Worm (Caenorhabditis elegans) whole organism, L1 larva: ENCODE results near the gene nspa-8.

ENCODE experiments used
- fkh-4 ChIP-seq: sonication (generic microtip); optimal IDR thresholded peaks from 2 replicates; lab custom pipeline; 2016; ENCODE audit warnings: missing compliant biosample characterization, missing genetic modification characterization, borderline replicate concordance

nspa-8 gene

DNA sequence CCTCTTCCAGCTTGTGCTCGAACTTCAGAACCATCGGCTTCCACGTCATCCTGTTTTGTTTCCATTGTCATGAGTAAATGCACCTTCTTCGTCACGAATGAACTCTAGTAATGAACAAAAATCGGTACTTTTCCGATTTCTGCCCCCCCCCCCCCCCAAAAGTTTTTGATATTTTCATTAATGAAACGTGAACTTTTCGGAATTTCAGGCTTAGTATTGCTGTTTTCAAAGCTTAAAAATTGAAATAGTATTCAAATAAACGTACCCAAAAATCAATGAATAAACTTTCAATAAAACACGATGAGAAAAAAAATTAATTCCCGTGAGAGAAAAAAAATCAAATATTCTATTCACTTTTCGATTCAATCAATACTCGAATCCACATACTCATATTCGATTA lies 47.2 kb downstream of the nspa-8 start, which contains the start of the genes scrm-7 and Y50E8A.10 (continued):
- TF ChIP-seq fkh-4: no peak
